Fruit fly (Drosophila melanogaster): ENCODE data around the gene CG45072.
A peak's percentile ranks its signal among the peaks of the same experiment; 100 is the strongest.

Gene CG45072

dm6 chr3R:30106562-30106961 lies 16.5 kb downstream of the CG45072 start:
- TF ChIP-seq ey (GFP tag; optimal IDR thresholded peaks at IDR 0.05), result no peak
- TF ChIP-seq Mio (GFP tag; optimal IDR thresholded peaks at IDR 0.05), result no peak
- no peak for TF ChIP-seq Myc (optimal IDR thresholded peaks at IDR 0.05)
- TF ChIP-seq sage (GFP tag; optimal IDR thresholded peaks at IDR 0.05), result no peak
- no peak for TF ChIP-seq Sp1 (GFP tag; optimal IDR thresholded peaks at IDR 0.05)
- no peak for TF ChIP-seq dmrt93B (GFP tag; optimal IDR thresholded peaks at IDR 0.05)
- TF ChIP-seq jim (GFP tag; optimal IDR thresholded peaks at IDR 0.05), result no peak

dm6 chr3R:30105808-30106207 lies 17.3 kb downstream of the CG45072 start:
- TF ChIP-seq Hr83 (GFP tag; optimal IDR thresholded peaks at IDR 0.05; ENCODE audit: poor library complexity, severe bottlenecking) (no peak), OdsH (GFP tag; optimal IDR thresholded peaks at IDR 0.05) (no peak), lola (GFP tag; optimal IDR thresholded peaks at IDR 0.05) (no peak), Mio (GFP tag; optimal IDR thresholded peaks at IDR 0.05) (no peak), fru (GFP tag; optimal IDR thresholded peaks at IDR 0.05) (no peak), br (GFP tag; optimal IDR thresholded peaks at IDR 0.05) (no peak), Vsx2 (GFP tag; optimal IDR thresholded peaks at IDR 0.05; ENCODE audit: partially characterized antibody) (no peak), HLH106 (tag; optimal IDR thresholded peaks at IDR 0.05) (no peak), psq (GFP tag; optimal IDR thresholded peaks at IDR 0.05) (no peak), sv (GFP tag; optimal IDR thresholded peaks at IDR 0.05) (no peak), rgr (GFP tag; optimal IDR thresholded peaks at IDR 0.05) (no peak)

dm6 chr3R:30104912-30105510 lies 18.1 kb downstream of the CG45072 start:
- no peak for TF ChIP-seq dl (GFP tag; optimal IDR thresholded peaks at IDR 0.05; ENCODE audit: insufficient read depth in 1 of 2, partially characterized antibody in 2 of 2)
- no peak for TF ChIP-seq foxo (GFP tag; optimal IDR thresholded peaks at IDR 0.05)
- TF ChIP-seq tai (GFP tag; optimal IDR thresholded peaks at IDR 0.05), result no peak
- TF ChIP-seq Hr78 (GFP tag; optimal IDR thresholded peaks at IDR 0.05), result no peak
- TF ChIP-seq dsf (GFP tag; optimal IDR thresholded peaks at IDR 0.05; ENCODE audit: borderline replicate concordance), result no peak
- TF ChIP-seq dmrt93B (GFP tag; optimal IDR thresholded peaks at IDR 0.05), result no peak
- no peak for TF ChIP-seq sv (GFP tag; optimal IDR thresholded peaks at IDR 0.05)
- TF ChIP-seq woc (GFP tag; optimal IDR thresholded peaks at IDR 0.05), result no peak
- TF ChIP-seq psq (GFP tag; optimal IDR thresholded peaks at IDR 0.05), result no peak
- no peak for TF ChIP-seq Hnf4 (GFP tag; optimal IDR thresholded peaks at IDR 0.05)
- TF ChIP-seq usp (GFP tag; optimal IDR thresholded peaks at IDR 0.05), result no peak
- TF ChIP-seq Myc (optimal IDR thresholded peaks at IDR 0.05), result no peak
- no peak for TF ChIP-seq brk (GFP tag; optimal IDR thresholded peaks at IDR 0.05)
- TF ChIP-seq fru (GFP tag; optimal IDR thresholded peaks at IDR 0.05), result no peak

- no peak for TF ChIP-seq Myc (optimal IDR thresholded peaks at IDR 0.05)
- peak; percentile 31 for TF ChIP-seq Sp1 (GFP tag; optimal IDR thresholded peaks at IDR 0.05)
- no peak for TF ChIP-seq dl (GFP tag; optimal IDR thresholded peaks at IDR 0.05; ENCODE audit: insufficient read depth in 1 of 2, partially characterized antibody in 2 of 2)
- TF ChIP-seq usp (GFP tag; optimal IDR thresholded peaks at IDR 0.05), result no peak
- no peak for TF ChIP-seq GATAd (GFP tag; optimal IDR thresholded peaks at IDR 0.05)
- no peak for TF ChIP-seq Dif (GFP tag; optimal IDR thresholded peaks at IDR 0.05; ENCODE audit: partially characterized antibody)
- TF ChIP-seq psq (GFP tag; optimal IDR thresholded peaks at IDR 0.05), result no peak
- no peak for TF ChIP-seq CrebA (GFP tag; optimal IDR thresholded peaks at IDR 0.05; ENCODE audit: borderline replicate concordance)
- TF ChIP-seq dsf (GFP tag; optimal IDR thresholded peaks at IDR 0.05; ENCODE audit: borderline replicate concordance), result no peak
- TF ChIP-seq br (GFP tag; optimal IDR thresholded peaks at IDR 0.05), result peak; percentile 37
- TF ChIP-seq Jra (GFP tag; optimal IDR thresholded peaks at IDR 0.05), result no peak
- TF ChIP-seq h (GFP tag; optimal IDR thresholded peaks at IDR 0.05), result peak; percentile 91
- no peak for TF ChIP-seq Vsx2 (GFP tag; optimal IDR thresholded peaks at IDR 0.05; ENCODE audit: partially characterized antibody)
- TF ChIP-seq ey (GFP tag; optimal IDR thresholded peaks at IDR 0.05), result peak; percentile 12
- TF ChIP-seq pan (optimal IDR thresholded peaks at IDR 0.05), result no peak
- TF ChIP-seq sage (GFP tag; optimal IDR thresholded peaks at IDR 0.05), result no peak
- no peak for TF ChIP-seq brk (GFP tag; optimal IDR thresholded peaks at IDR 0.05)
- peak; percentile 46 for TF ChIP-seq fru (GFP tag; optimal IDR thresholded peaks at IDR 0.05)
- no peak for TF ChIP-seq lola (GFP tag; optimal IDR thresholded peaks at IDR 0.05)
- TF ChIP-seq N (GFP tag; optimal IDR thresholded peaks at IDR 0.05), result peak; percentile 2
- TF ChIP-seq Mio (GFP tag; optimal IDR thresholded peaks at IDR 0.05), result peak; percentile 73
- no peak for TF ChIP-seq CG32264 (GFP tag; optimal IDR thresholded peaks at IDR 0.05)
- TF ChIP-seq Hr83 (GFP tag; optimal IDR thresholded peaks at IDR 0.05; ENCODE audit: poor library complexity, severe bottlenecking), result no peak
- no peak for TF ChIP-seq Dfd (GFP tag; optimal IDR thresholded peaks at IDR 0.05)
- TF ChIP-seq Abd-B (GFP tag; optimal IDR thresholded peaks at IDR 0.05), result no peak
- TF ChIP-seq tai (GFP tag; optimal IDR thresholded peaks at IDR 0.05), result no peak
- no peak for TF ChIP-seq Hr78 (GFP tag; optimal IDR thresholded peaks at IDR 0.05)
- TF ChIP-seq HLH106 (tag; optimal IDR thresholded peaks at IDR 0.05), result peak; percentile 31
- TF ChIP-seq OdsH (GFP tag; optimal IDR thresholded peaks at IDR 0.05), result peak; percentile 31
- TF ChIP-seq CG9705 (GFP tag; optimal IDR thresholded peaks at IDR 0.05), result no peak
- TF ChIP-seq sv (GFP tag; optimal IDR thresholded peaks at IDR 0.05), result no peak
- no peak for TF ChIP-seq jim (GFP tag; optimal IDR thresholded peaks at IDR 0.05)
- peak; percentile 40 for TF ChIP-seq Hnf4 (GFP tag; optimal IDR thresholded peaks at IDR 0.05)
- peak in 1 of 2 experiments; percentile 51 for TF ChIP-seq foxo (GFP tag; optimal IDR thresholded peaks at IDR 0.05)
- no peak for TF ChIP-seq woc (GFP tag; optimal IDR thresholded peaks at IDR 0.05)
These were observed 20.1 kb downstream of the CG45072 start for dm6 chr3R:30102806-30103619.

Data from whole organism, wandering third instar larva.